Fruit fly (Drosophila melanogaster) whole organism, pupa: ENCODE measurements around the gene CG15546.

Experiments used
- CG10348 ChIP-seq: fragments of 200-800 bp; sonication (Bioruptor generic); IDR thresholded peaks from 2 replicates; pipeline ENCODE4 v1.3.6; 2022; ENCODE audit warnings: missing biosample characterization, missing genetic modification characterization
- CG14655 ChIP-seq: fragments of 200-800 bp; sonication (Bioruptor generic); optimal IDR thresholded peaks from 3 replicates; lab custom pipeline; 2017; ENCODE audit warnings: mild to moderate bottlenecking, missing biosample characterization, missing genetic modification reagents, missing genetic modification characterization
- CG17806 ChIP-seq: fragments of 200-800 bp; sonication (Bioruptor generic); optimal IDR thresholded peaks from 2 replicates; lab custom pipeline; 2018; ENCODE audit warnings: missing biosample characterization, mild to moderate bottlenecking, missing genetic modification characterization, moderate library complexity
- CG32121 ChIP-seq: fragments of 200-800 bp; sonication (Bioruptor generic); IDR thresholded peaks from 2 replicates; pipeline ENCODE4 v1.3.6; 2022; ENCODE audit warnings: missing biosample characterization, missing genetic modification characterization
- CG8159 ChIP-seq: fragments of 200-800 bp; sonication (Bioruptor generic); optimal IDR thresholded peaks from 3 replicates; lab custom pipeline; 2018; ENCODE audit warnings: missing biosample characterization, mild to moderate bottlenecking, missing genetic modification characterization, moderate library complexity
- CG8301 ChIP-seq: fragments of 200-800 bp; sonication (Bioruptor generic); optimal IDR thresholded peaks from 2 replicates; lab custom pipeline; 2018; ENCODE audit warnings: missing biosample characterization, mild to moderate bottlenecking, missing genetic modification characterization
- CG9948 ChIP-seq: fragments of 200-800 bp; sonication (Bioruptor generic); optimal IDR thresholded peaks from 2 replicates; lab custom pipeline; 2018; ENCODE audit warnings: missing biosample characterization, mild to moderate bottlenecking, missing genetic modification characterization, moderate library complexity
- D1 ChIP-seq: fragments of 200-800 bp; sonication (Bioruptor generic); optimal IDR thresholded peaks from 2 replicates; lab custom pipeline; 2018; ENCODE audit warnings: missing biosample characterization, mild to moderate bottlenecking, missing genetic modification characterization, moderate library complexity
- Snoo ChIP-seq: fragments of 200-800 bp; sonication (Bioruptor generic); optimal IDR thresholded peaks from 3 replicates; lab custom pipeline; 2017; ENCODE audit warnings: missing biosample characterization, mild to moderate bottlenecking, missing genetic modification characterization, inconsistent platforms
- fd96Ca ChIP-seq: fragments of 200-800 bp; sonication (Bioruptor generic); IDR thresholded peaks from 3 replicates; pipeline ENCODE4 v1.3.6; 2022; ENCODE audit warnings: missing biosample characterization, missing genetic modification characterization

DNA sequence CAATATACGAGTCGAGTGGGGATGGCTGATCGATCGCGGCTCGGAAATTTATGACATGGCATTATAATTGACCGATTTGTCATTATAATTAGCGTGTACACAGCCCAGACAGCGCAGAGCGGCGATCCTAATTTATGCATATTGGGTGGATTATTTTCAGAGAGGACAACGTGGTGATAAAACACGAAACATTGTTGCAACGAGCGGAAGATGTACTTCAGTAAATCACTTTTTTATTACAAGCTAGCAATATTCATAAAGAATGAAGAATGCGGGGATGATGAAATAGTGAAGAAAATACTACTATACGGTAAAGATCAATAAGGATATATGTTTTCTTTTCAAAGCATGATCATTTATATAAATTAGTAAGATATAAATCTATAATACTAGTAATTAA, 31.6 kb downstream of the CG15546 start:
- TF ChIP-seq CG17806 (tag; lab: Kevin White, UChicago), result no peak
- no peak for TF ChIP-seq CG8159 (tag; lab: Kevin White, UChicago)
- no peak for TF ChIP-seq CG8301 (tag; lab: Kevin White, UChicago)
- no peak for TF ChIP-seq CG32121 (GFP tag; lab: Robert Waterston, UW)
- TF ChIP-seq CG10348, result no peak
- TF ChIP-seq Snoo (tag; lab: Kevin White, UChicago), result no peak
- no peak for TF ChIP-seq fd96Ca (GFP tag; lab: Robert Waterston, UW)
- no peak for TF ChIP-seq D1 (tag; lab: Kevin White, UChicago)
- TF ChIP-seq CG14655 (GFP tag; lab: Kevin White, UChicago), result no peak
- TF ChIP-seq CG9948, result no peak
